Fruit fly (Drosophila melanogaster): Measurements from ENCODE around the gene mtDNA-helicase.
A peak's percentile ranks its signal among the peaks of the same experiment; 100 is the strongest.

Gene mtDNA-helicase

DNA sequence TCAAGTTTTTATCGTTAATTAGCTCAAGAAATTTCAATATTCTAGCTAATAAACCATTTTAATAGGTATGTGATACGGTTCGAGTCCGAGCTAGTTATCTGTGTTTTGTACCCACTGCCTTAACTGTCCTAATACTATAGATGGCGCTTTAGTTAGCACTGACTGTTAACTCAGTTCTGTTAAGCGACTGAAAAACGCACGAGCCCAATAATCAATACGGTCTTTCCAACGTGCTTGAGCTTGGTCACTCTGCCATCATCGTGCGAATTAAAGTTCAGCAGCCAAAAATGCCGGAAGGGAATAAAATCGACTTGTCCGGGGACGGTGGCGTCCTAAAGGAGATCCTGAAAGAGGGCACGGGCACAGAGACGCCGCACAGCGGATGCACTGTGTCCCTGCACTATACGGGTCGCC, 5.4 kb downstream of the mtDNA-helicase start, which contains the start of gene Fkbp59 (continued):
- TF ChIP-seq prd (optimal IDR thresholded peaks at IDR 0.05) (no peak), prd (GFP tag; IDR thresholded peaks at IDR 0.05) (peak; percentile 17; the same call in 1 of the 3 replicates), p53 (GFP tag; optimal IDR thresholded peaks at IDR 0.05) (no peak), Dbx (GFP tag; IDR thresholded peaks at IDR 0.05) (peak; percentile 49), Lhr (GFP tag; optimal IDR thresholded peaks at IDR 0.05) (peak; percentile 58), Dref (GFP tag; IDR thresholded peaks at IDR 0.05) (peak; percentile 40; the same call in 1 of the 2 replicates), Rx (GFP tag; IDR thresholded peaks at IDR 0.05) (no peak), Nf-YA (GFP tag; IDR thresholded peaks at IDR 0.05) (no peak), insv (GFP tag; optimal IDR thresholded peaks at IDR 0.05) (peak in 1 of 2 experiments; percentile 43), CG3847 (GFP tag; IDR thresholded peaks at IDR 0.05) (peak; percentile 21; the same call in 1 of the 2 replicates), Hsf (GFP tag; optimal IDR thresholded peaks at IDR 0.05) (peak; percentile 17), CG10979 (tag; optimal IDR thresholded peaks at IDR 0.05) (no peak), CG8290 (GFP tag; optimal IDR thresholded peaks at IDR 0.05) (peak; percentile 54), CG8290 (tag; optimal IDR thresholded peaks at IDR 0.05) (peak in 1 of 2 experiments; percentile 79), CG17361 (GFP tag; IDR thresholded peaks at IDR 0.05) (no peak), D19B (GFP tag; optimal IDR thresholded peaks at IDR 0.05) (peak; percentile 97), gro (GFP tag; optimal IDR thresholded peaks at IDR 0.05) (peak; percentile 21), E2f2 (GFP tag; IDR thresholded peaks at IDR 0.05) (peak; percentile 54), sim (GFP tag; IDR thresholded peaks at IDR 0.05) (no peak), CG12155 (GFP tag; optimal IDR thresholded peaks at IDR 0.05) (no peak), Eip74EF (GFP tag; optimal IDR thresholded peaks at IDR 0.05) (no peak), CG1647 (GFP tag; optimal IDR thresholded peaks at IDR 0.05) (no peak), CG4820 (GFP tag; optimal IDR thresholded peaks at IDR 0.05) (no peak), CG7372 (GFP tag; IDR thresholded peaks at IDR 0.05) (0 out of 2 replicates have a peak, but pooled peaks have one; percentile 10), bigmax (GFP tag; optimal IDR thresholded peaks at IDR 0.05) (no peak), sug (tag; optimal IDR thresholded peaks at IDR 0.05) (no peak), NFAT (GFP tag; IDR thresholded peaks at IDR 0.05) (peak; percentile 27; the same call in 1 of the 2 replicates), hb (GFP tag; IDR thresholded peaks at IDR 0.05; ENCODE audit: partially characterized antibody) (peak; percentile 94), CG15601 (tag; optimal IDR thresholded peaks at IDR 0.05) (peak; percentile 14), Mad (GFP tag; optimal IDR thresholded peaks at IDR 0.05) (no peak), Gsc (GFP tag; IDR thresholded peaks at IDR 0.05) (no peak), Fer3 (tag; optimal IDR thresholded peaks at IDR 0.05) (no peak), lola (GFP tag; optimal IDR thresholded peaks at IDR 0.05) (no peak), Hmr (GFP tag; optimal IDR thresholded peaks at IDR 0.05) (peak; percentile 48), CG5245 (GFP tag; optimal IDR thresholded peaks at IDR 0.05) (no peak), CG34422 (GFP tag; IDR thresholded peaks at IDR 0.05) (peak; percentile 54; the same call in 1 of the 3 replicates), trh (GFP tag; optimal IDR thresholded peaks at IDR 0.05) (no peak), klu (GFP tag; IDR thresholded peaks at IDR 0.05) (no peak), stc (GFP tag; IDR thresholded peaks at IDR 0.05) (no peak), Dll (GFP tag; IDR thresholded peaks at IDR 0.05; ENCODE audit: partially characterized antibody) (peak; percentile 62; the same call in 3 of the 4 replicates), BEAF-32 (GFP tag; optimal IDR thresholded peaks at IDR 0.05) (peak; percentile 32), pnt (GFP tag; optimal IDR thresholded peaks at IDR 0.05) (no peak), HmgZ (tag; optimal IDR thresholded peaks at IDR 0.05) (peak; percentile 60), CG7987 (GFP tag; optimal IDR thresholded peaks at IDR 0.05) (no peak), CG32767 (GFP tag; IDR thresholded peaks at IDR 0.05) (no peak), CG1602 (GFP tag; optimal IDR thresholded peaks at IDR 0.05) (no peak), CG5180 (GFP tag; optimal IDR thresholded peaks at IDR 0.05) (no peak), CG9797 (GFP tag; optimal IDR thresholded peaks at IDR 0.05) (peak; percentile 63), MBD-R2 (GFP tag; IDR thresholded peaks at IDR 0.05) (peak; percentile 90), CG17829 (tag; optimal IDR thresholded peaks at IDR 0.05) (peak; percentile 9), nerfin-2 (GFP tag; IDR thresholded peaks at IDR 0.05; ENCODE audit: partially characterized antibody) (peak; percentile 96)

All from whole organism, embryonic.